Worm (Caenorhabditis elegans) whole organism, L4/young adult: ENCODE measurements around the gene Y43C5A.3.

Experiments
- W03F9.2 ChIP-seq: fragments of 150-350 bp; optimal IDR thresholded peaks from 2 replicates; lab custom pipeline; 2014; ENCODE audit warnings: missing biosample characterization, missing genetic modification characterization
- dao-5 ChIP-seq: sonication (generic microtip); optimal IDR thresholded peaks from 2 replicates; lab custom pipeline; 2016; ENCODE audit warnings: missing genotype, missing genetic modification characterization, moderate library complexity, missing compliant biosample characterization
- him-1 ChIP-seq: sonication (generic microtip); optimal IDR thresholded peaks from 2 replicates; lab custom pipeline; 2016; ENCODE audit warnings: missing genotype, missing genetic modification reagents, missing genetic modification characterization, missing compliant biosample characterization

DNA sequence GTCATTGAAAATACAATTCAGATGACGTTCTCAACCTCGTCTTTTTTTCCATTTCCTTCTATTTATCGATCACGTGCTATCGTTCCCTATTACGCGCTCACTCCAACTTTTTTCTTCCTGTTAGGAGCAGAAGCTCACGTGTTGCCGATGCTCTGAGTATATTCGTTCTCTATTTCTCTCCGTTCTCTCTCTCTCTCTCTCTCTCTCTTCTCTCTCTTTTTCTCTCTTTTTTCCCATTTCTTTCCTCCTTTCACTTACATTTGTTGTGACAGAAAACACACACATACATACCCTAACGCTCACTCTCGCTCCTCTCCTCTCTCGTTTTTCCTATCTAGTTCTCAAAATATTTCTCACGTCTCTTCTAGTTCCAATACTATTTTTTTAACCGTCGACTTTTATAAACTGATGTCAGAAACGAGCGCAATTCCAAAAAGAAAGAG lies 21.5 kb upstream of the Y43C5A.3 start:
- TF ChIP-seq W03F9.2 (tag; lab: Kevin White, UChicago) (peak; percentile 69), dao-5 (tag; lab: Kevin White, UChicago) (no peak), him-1 (peak; percentile 83)
